Fruit fly (Drosophila melanogaster) whole organism, embryonic: Measurements from ENCODE around the gene Acp65Aa.

Experiments used
- B-H1 ChIP-seq: fragments of 200-800 bp; sonication (Bioruptor generic); IDR thresholded peaks from 3 replicates; pipeline ENCODE4 v1.3.6; 2022; ENCODE audit warnings: missing biosample characterization, missing genetic modification characterization
- BtbVII ChIP-seq: fragments of 200-800 bp; sonication (Bioruptor generic); optimal IDR thresholded peaks from 3 replicates; lab custom pipeline; 2017; ENCODE audit warnings: missing biosample characterization, mild to moderate bottlenecking, missing genetic modification characterization
- CG10959 ChIP-seq: fragments of 200-800 bp; sonication (Bioruptor generic); IDR thresholded peaks from 2 replicates; pipeline ENCODE4 v1.3.6; 2022; ENCODE audit warnings: missing biosample characterization, missing genetic modification characterization
- CG11398 ChIP-seq: fragments of 200-800 bp; sonication (Bioruptor generic); optimal IDR thresholded peaks from 2 replicates; lab custom pipeline; 2016; ENCODE audit warnings: missing biosample characterization, missing genetic modification characterization
- CG13296 ChIP-seq: fragments of 200-800 bp; sonication (Bioruptor generic); optimal IDR thresholded peaks from 3 replicates; lab custom pipeline; 2018; ENCODE audit warnings: missing biosample characterization, mild to moderate bottlenecking, missing genetic modification characterization
- CG13624 ChIP-seq: fragments of 200-800 bp; sonication (Bioruptor generic); optimal IDR thresholded peaks from 2 replicates; lab custom pipeline; 2016; ENCODE audit warnings: missing biosample characterization, missing genetic modification characterization
- CG1602 ChIP-seq: fragments of 200-800 bp; sonication (Bioruptor generic); optimal IDR thresholded peaks from 3 replicates; lab custom pipeline; 2016; ENCODE audit warnings: missing biosample characterization, missing genetic modification characterization
- CG16815 ChIP-seq: fragments of 200-800 bp; sonication (Bioruptor generic); optimal IDR thresholded peaks from 3 replicates; lab custom pipeline; 2017; ENCODE audit warnings: missing biosample characterization, mild to moderate bottlenecking, missing genetic modification characterization
- CG2202 ChIP-seq: fragments of 200-800 bp; sonication (Bioruptor generic); optimal IDR thresholded peaks from 2 replicates; lab custom pipeline; 2018; ENCODE audit warnings: missing biosample characterization, mild to moderate bottlenecking, missing genetic modification characterization
- CG3726 ChIP-seq: fragments of 200-800 bp; sonication (Bioruptor generic); IDR thresholded peaks from 3 replicates; pipeline ENCODE4, ENCODE4 v1.3.6; 2022; ENCODE audit warnings: missing biosample characterization, missing genetic modification characterization
- CG6813 ChIP-seq: fragments of 200-800 bp; sonication (Bioruptor generic); optimal IDR thresholded peaks from 2 replicates; lab custom pipeline; 2017; ENCODE audit warnings: missing biosample characterization, missing genetic modification characterization, mild to moderate bottlenecking, moderate library complexity, missing genetic modification reagents
- CG6854 ChIP-seq: fragments of 200-800 bp; sonication (Bioruptor generic); optimal IDR thresholded peaks from 3 replicates; lab custom pipeline; 2017; ENCODE audit warnings: missing biosample characterization, mild to moderate bottlenecking, missing genetic modification characterization
- CG8359 ChIP-seq: fragments of 200-800 bp; sonication (Bioruptor generic); optimal IDR thresholded peaks from 2 replicates; lab custom pipeline; 2017; ENCODE audit warnings: missing biosample characterization, mild to moderate bottlenecking, missing genetic modification characterization, borderline replicate concordance
- CG9797 ChIP-seq: fragments of 200-800 bp; sonication (Bioruptor generic); optimal IDR thresholded peaks from 3 replicates; lab custom pipeline; 2018; ENCODE audit warnings: missing biosample characterization, mild to moderate bottlenecking, missing genetic modification characterization
- CG9876 ChIP-seq: fragments of 200-800 bp; sonication (Bioruptor generic); optimal IDR thresholded peaks from 2 replicates; lab custom pipeline; 2016; ENCODE audit warnings: missing biosample characterization, missing genetic modification characterization
- D19A ChIP-seq: fragments of 200-800 bp; optimal IDR thresholded peaks from 3 replicates; lab custom pipeline; 2019; ENCODE audit warnings: missing biosample characterization, mild to moderate bottlenecking, missing genetic modification characterization, moderate library complexity
- Dbx ChIP-seq: fragments of 200-800 bp; sonication (Bioruptor generic); IDR thresholded peaks from 3 replicates; pipeline ENCODE4 v1.3.6; 2022; ENCODE audit warnings: missing biosample characterization, missing genetic modification characterization
- Ets65A ChIP-seq: fragments of 200-800 bp; sonication (Bioruptor generic); peaks from one replicate; lab custom pipeline; 2016; ENCODE audit warnings: missing biosample characterization, missing genetic modification characterization
- Ets97D ChIP-seq: fragments of 200-800 bp; sonication (Bioruptor generic); optimal IDR thresholded peaks from 3 replicates; lab custom pipeline; 2016; ENCODE audit warnings: missing biosample characterization, missing genetic modification characterization
- H15 ChIP-seq: fragments of 200-800 bp; sonication (Bioruptor generic); IDR thresholded peaks from 3 replicates; pipeline ENCODE4 v1.3.6; 2022; ENCODE audit warnings: missing biosample characterization, missing genetic modification characterization
- H2.0 ChIP-seq: fragments of 200-800 bp; sonication (Bioruptor generic); IDR thresholded peaks from 2 replicates; pipeline ENCODE4 v1.3.6; 2022; ENCODE audit warnings: missing biosample characterization, missing genetic modification characterization
- Hr51 ChIP-seq, 2 experiments: fragments of 200-800 bp; sonication (Bioruptor generic); optimal IDR thresholded peaks; 2 replicates in 1 of 2; 3 replicates in 1 of 2; lab custom pipeline; 2016 to 2018; ENCODE audit warnings: missing biosample characterization in 2 of 2, missing genetic modification characterization in 2 of 2, mild to moderate bottlenecking in 1 of 2, moderate library complexity in 1 of 2
- Hr78 ChIP-seq, 2 experiments: fragments of 200-800 bp in 1 of 2; fragments of >200 bp in 1 of 2; sonication (Bioruptor generic) in 1 of 2; optimal IDR thresholded peaks; 2 replicates each; lab custom pipeline; 2017 to 2019; ENCODE audit warnings: missing biosample characterization in 2 of 2, missing genetic modification characterization in 2 of 2, mild to moderate bottlenecking in 1 of 2, moderate library complexity in 1 of 2
- NK7.1 ChIP-seq: fragments of 200-800 bp; sonication (Bioruptor generic); optimal IDR thresholded peaks from 3 replicates; lab custom pipeline; 2016; ENCODE audit warnings: missing biosample characterization, missing genetic modification characterization
- Nf-YB ChIP-seq: fragments of 200-800 bp; sonication (Bioruptor generic); optimal IDR thresholded peaks from 3 replicates; lab custom pipeline; 2019; ENCODE audit warnings: missing biosample characterization, mild to moderate bottlenecking, missing genetic modification characterization, moderate library complexity
- Nf-YC ChIP-seq: fragments of 200-800 bp; optimal IDR thresholded peaks from 3 replicates; lab custom pipeline; 2019; ENCODE audit warnings: missing biosample characterization, mild to moderate bottlenecking, missing genetic modification characterization, moderate library complexity
- Rx ChIP-seq: fragments of 200-800 bp; sonication (Bioruptor generic); IDR thresholded peaks from 2 replicates; pipeline ENCODE4 v1.3.6; 2022; ENCODE audit warnings: missing biosample characterization, missing genetic modification characterization
- bcd ChIP-seq: fragments of 200-800 bp; sonication (Bioruptor generic); optimal IDR thresholded peaks from 2 replicates; lab custom pipeline; 2017; ENCODE audit warnings: missing biosample characterization, mild to moderate bottlenecking, missing genetic modification characterization
- bigmax ChIP-seq: fragments of 200-800 bp; sonication (Bioruptor generic); optimal IDR thresholded peaks from 2 replicates; lab custom pipeline; 2018; ENCODE audit warnings: missing biosample characterization, mild to moderate bottlenecking, missing genetic modification characterization
- cg ChIP-seq: fragments of 200-800 bp; sonication (Bioruptor generic); optimal IDR thresholded peaks from 3 replicates; lab custom pipeline; 2019; ENCODE audit warnings: missing biosample characterization, mild to moderate bottlenecking, missing genetic modification characterization, moderate library complexity
- chm ChIP-seq: fragments of 200-800 bp; sonication (Bioruptor generic); IDR thresholded peaks from 2 replicates; pipeline ENCODE4 v1.3.6; 2022; ENCODE audit warnings: missing biosample characterization, missing genetic modification characterization
- croc ChIP-seq: fragments of 200-800 bp; sonication (Bioruptor generic); conservative IDR thresholded peaks from 3 replicates; pipeline ENCODE4 v1.3.6; 2022; ENCODE audit warnings: missing biosample characterization, missing genetic modification characterization
- crol ChIP-seq: fragments of 200-800 bp; sonication (Bioruptor generic); IDR thresholded peaks from 2 replicates; pipeline ENCODE4 v1.3.6; 2022; ENCODE audit warnings: missing biosample characterization, missing genetic modification characterization
- disco-r ChIP-seq: fragments of 200-800 bp; sonication (Bioruptor generic); optimal IDR thresholded peaks from 2 replicates; lab custom pipeline; 2016; ENCODE audit warnings: missing biosample characterization, missing genetic modification characterization
- ewg ChIP-seq: fragments of 200-800 bp; sonication (Bioruptor generic); optimal IDR thresholded peaks from 3 replicates; lab custom pipeline; 2017; ENCODE audit warnings: mild to moderate bottlenecking, missing biosample characterization, missing genetic modification reagents, missing genetic modification characterization
- fd102C ChIP-seq: fragments of 200-800 bp; sonication (Bioruptor generic); optimal IDR thresholded peaks from 2 replicates; lab custom pipeline; 2018; ENCODE audit warnings: missing biosample characterization, mild to moderate bottlenecking, missing genetic modification characterization, moderate library complexity
- grau ChIP-seq: fragments of 200-800 bp; optimal IDR thresholded peaks from 3 replicates; lab custom pipeline; 2019; ENCODE audit warnings: missing biosample characterization, mild to moderate bottlenecking, missing genetic modification characterization, moderate library complexity
- inv ChIP-seq: fragments of 200-800 bp; sonication (Bioruptor generic); IDR thresholded peaks from 2 replicates; pipeline ENCODE4 v1.3.6; 2022; ENCODE audit warnings: missing biosample characterization, missing genetic modification characterization; ENCODE audit not compliant: partially characterized antibody
- lab ChIP-seq: fragments of 200-800 bp; sonication (Bioruptor generic); optimal IDR thresholded peaks from 3 replicates; lab custom pipeline; 2017; ENCODE audit warnings: missing biosample characterization, missing genetic modification characterization, mild to moderate bottlenecking, moderate library complexity, missing genetic modification reagents
- onecut ChIP-seq: fragments of 200-800 bp; sonication (Bioruptor generic); IDR thresholded peaks from 2 replicates; pipeline ENCODE4 v1.3.6; 2022; ENCODE audit warnings: missing biosample characterization, missing genetic modification characterization
- phol ChIP-seq: fragments of 200-800 bp; sonication (Bioruptor generic); optimal IDR thresholded peaks from 3 replicates; lab custom pipeline; 2018; ENCODE audit warnings: missing biosample characterization, mild to moderate bottlenecking, missing genetic modification characterization, moderate library complexity
- pum ChIP-seq: fragments of 200-800 bp; sonication (Bioruptor generic); optimal IDR thresholded peaks from 2 replicates; lab custom pipeline; 2016; ENCODE audit warnings: missing biosample characterization, missing genetic modification characterization
- sc ChIP-seq, 3 experiments: fragments of >200 bp in 2 of 3; fragments of 200-800 bp in 1 of 3; sonication (Bioruptor generic) in 1 of 3; optimal IDR thresholded peaks; 2 replicates in 2 of 3; 3 replicates in 1 of 3; lab custom pipeline; 2017; ENCODE audit warnings: mild to moderate bottlenecking in 1 of 3, missing biosample characterization in 1 of 3, missing genetic modification characterization in 1 of 3, missing genetic modification reagents in 1 of 3
- sens ChIP-seq: fragments of 200-800 bp; sonication (Bioruptor generic); peaks from one replicate; lab custom pipeline; 2016; ENCODE audit warnings: missing biosample characterization, missing genetic modification characterization
- stwl ChIP-seq: fragments of 200-800 bp; sonication (Bioruptor generic); optimal IDR thresholded peaks from 3 replicates; lab custom pipeline; 2018; ENCODE audit warnings: missing biosample characterization, mild to moderate bottlenecking, missing genetic modification characterization, moderate library complexity
- vvl ChIP-seq: fragments of 200-800 bp; sonication (Bioruptor generic); IDR thresholded peaks from 2 replicates; pipeline ENCODE4 v1.3.6; 2022; ENCODE audit warnings: missing biosample characterization, missing genetic modification characterization
- yki ChIP-seq: fragments of >200 bp; optimal IDR thresholded peaks from 3 replicates; lab custom pipeline; 2018

The Acp65Aa gene

dm6 chr3L:6116881-6117280 lies 35.7 kb downstream of the Acp65Aa start:
- TF ChIP-seq CG1602 (GFP tag; lab: Kevin White, UChicago) = no peak
- TF ChIP-seq Rx = no peak
- TF ChIP-seq pum (GFP tag; lab: Kevin White, UChicago) = no peak
- no peak for TF ChIP-seq lab (GFP tag; lab: Kevin White, UChicago)
- no peak for TF ChIP-seq bigmax
- TF ChIP-seq B-H1 = no peak
- TF ChIP-seq CG13624 (GFP tag; lab: Kevin White, UChicago) = no peak
- no peak for TF ChIP-seq CG3726 (GFP tag; lab: Robert Waterston, UW)
- no peak for TF ChIP-seq H15 (GFP tag; lab: Robert Waterston, UW)
- no peak for TF ChIP-seq bcd (GFP tag; lab: Kevin White, UChicago)
- TF ChIP-seq D19A (tag; lab: Kevin White, UChicago) = no peak
- no peak for TF ChIP-seq CG6813 (GFP tag; lab: Kevin White, UChicago)
- TF ChIP-seq Nf-YB (GFP tag; lab: Kevin White, UChicago) = peak; percentile 69
- TF ChIP-seq Ets65A (GFP tag; lab: Kevin White, UChicago) = peak; percentile 71
- peak; percentile 64 for TF ChIP-seq crol (GFP tag; lab: Robert Waterston, UW)
- no peak for TF ChIP-seq croc
- peak; percentile 56; the same call in 1 of the 2 replicates for TF ChIP-seq vvl
- TF ChIP-seq inv (GFP tag; lab: Robert Waterston, UW) = no peak
- TF ChIP-seq CG13296 = no peak
- no peak for TF ChIP-seq phol
- TF ChIP-seq CG8359 = no peak
- TF ChIP-seq H2.0 (GFP tag; lab: Robert Waterston, UW) = no peak
- no peak for TF ChIP-seq CG6854 (GFP tag; lab: Kevin White, UChicago)
- TF ChIP-seq Hr51 (GFP tag; optimal IDR thresholded peaks at IDR 0.05; lab: Kevin White, UChicago) = no peak
- TF ChIP-seq Dbx = no peak
- no peak for TF ChIP-seq stwl (tag; lab: Kevin White, UChicago)
- TF ChIP-seq onecut (GFP tag; lab: Robert Waterston, UW) = peak; percentile 83
- no peak for TF ChIP-seq CG2202
- peak; percentile 35 for TF ChIP-seq ewg (GFP tag; lab: Kevin White, UChicago)
- TF ChIP-seq yki (lab: Kevin White, UChicago) = no peak
- peak; percentile 82 for TF ChIP-seq Nf-YC (tag; lab: Kevin White, UChicago)
- no peak for TF ChIP-seq BtbVII (GFP tag; lab: Kevin White, UChicago)
- TF ChIP-seq CG9876 (GFP tag; lab: Kevin White, UChicago) = no peak
- TF ChIP-seq chm = no peak
- TF ChIP-seq CG9797 (GFP tag; lab: Kevin White, UChicago) = no peak
- TF ChIP-seq sc (optimal IDR thresholded peaks at IDR 0.05; lab: Kevin White, UChicago) = no peak
- no peak for TF ChIP-seq sc (GFP tag; optimal IDR thresholded peaks at IDR 0.05; lab: Kevin White, UChicago)
- TF ChIP-seq CG16815 (GFP tag; lab: Kevin White, UChicago) = no peak
- TF ChIP-seq Ets97D (GFP tag; lab: Kevin White, UChicago) = no peak
- TF ChIP-seq grau (tag; lab: Kevin White, UChicago) = no peak
- TF ChIP-seq disco-r = no peak

- TF ChIP-seq Ets65A (GFP tag; lab: Kevin White, UChicago) (peak; percentile 91), cg (GFP tag; lab: Kevin White, UChicago) (peak; percentile 5), CG11398 (GFP tag; lab: Kevin White, UChicago) (no peak), Hr78 (GFP tag; optimal IDR thresholded peaks at IDR 0.05; lab: Kevin White, UChicago) (no peak), CG10959 (GFP tag; lab: Robert Waterston, UW) (no peak), sens (GFP tag; lab: Kevin White, UChicago) (peak; percentile 24), fd102C (no peak), CG2202 (no peak), NK7.1 (GFP tag; lab: Kevin White, UChicago) (no peak)
Measured at dm6 chr3L:6115505-6115904, 37.0 kb downstream of the Acp65Aa start.
